Worm (Caenorhabditis elegans) whole organism, mixed stage, embryonic: ENCODE measurements around the gene F41H10.3.
A peak's percentile ranks its signal among the peaks of the same experiment; 100 is the strongest.
"Not testable (repeated sequence)": the region's sequence is repeated elsewhere in the genome, so short reads cannot be mapped to it uniquely, and the experiment has no call there.

Experiments used
- M03D4.4 ChIP-seq: sonication (generic microtip); optimal IDR thresholded peaks from 2 replicates; lab custom pipeline; 2017; ENCODE audit warnings: mild to moderate bottlenecking, missing genetic modification characterization, missing compliant biosample characterization
- bed-3 ChIP-seq: fragments of 200-800 bp; sonication (Bioruptor generic); optimal IDR thresholded peaks from 3 replicates; lab custom pipeline; 2018; ENCODE audit warnings: mild to moderate bottlenecking, missing genetic modification characterization, moderate library complexity, missing compliant biosample characterization
- blmp-1 ChIP-seq: fragments of 150-350 bp; optimal IDR thresholded peaks from 2 replicates; lab custom pipeline; 2014; ENCODE audit warnings: missing biosample characterization, missing genetic modification characterization
- ceh-43 ChIP-seq: fragments of 200-800 bp; sonication (Bioruptor generic); optimal IDR thresholded peaks from 2 replicates; lab custom pipeline; 2018; ENCODE audit warnings: mild to moderate bottlenecking, missing genetic modification characterization, moderate library complexity, missing compliant biosample characterization
- ces-1 ChIP-seq: fragments of 150-350 bp; optimal IDR thresholded peaks from 2 replicates; lab custom pipeline; 2014; ENCODE audit warnings: missing biosample characterization, missing genetic modification reagents, missing genetic modification characterization
- cnd-1 ChIP-seq: fragments of 200-800 bp; sonication (Bioruptor generic); optimal IDR thresholded peaks from 2 replicates; lab custom pipeline; 2018; ENCODE audit warnings: mild to moderate bottlenecking, missing genetic modification characterization, missing compliant biosample characterization
- drap-1 ChIP-seq: fragments of 200-800 bp; sonication (Bioruptor generic); optimal IDR thresholded peaks from 3 replicates; lab custom pipeline; 2018; ENCODE audit warnings: mild to moderate bottlenecking, missing genetic modification characterization, missing compliant biosample characterization
- elt-1 ChIP-seq: sonication (generic microtip); optimal IDR thresholded peaks from 2 replicates; lab custom pipeline; 2017; ENCODE audit warnings: missing genetic modification characterization, mild to moderate bottlenecking, missing compliant biosample characterization, antibody characterized with exemption, moderate library complexity, borderline replicate concordance; ENCODE audit not compliant: insufficient read depth
- elt-3 ChIP-seq: fragments of 150-350 bp; optimal IDR thresholded peaks from 2 replicates; lab custom pipeline; 2014; ENCODE audit warnings: missing biosample characterization, missing genetic modification characterization
- ham-2 ChIP-seq: fragments of 200-800 bp; sonication (Bioruptor generic); optimal IDR thresholded peaks from 2 replicates; lab custom pipeline; 2018; ENCODE audit warnings: mild to moderate bottlenecking, missing genetic modification characterization, missing compliant biosample characterization
- hlh-1 ChIP-seq: fragments of 150-350 bp; optimal IDR thresholded peaks from 2 replicates; lab custom pipeline; 2014; ENCODE audit warnings: missing biosample characterization, missing genetic modification reagents, missing genetic modification characterization
- lsy-2 ChIP-seq: fragments of 150-350 bp; optimal IDR thresholded peaks from 2 replicates; lab custom pipeline; 2014; ENCODE audit warnings: missing biosample characterization, missing genetic modification characterization
- mab-5 ChIP-seq: fragments of 150-350 bp; optimal IDR thresholded peaks from 2 replicates; lab custom pipeline; 2014; ENCODE audit warnings: missing biosample characterization, missing genetic modification characterization
- mep-1 ChIP-seq: fragments of 150-350 bp; optimal IDR thresholded peaks from 2 replicates; lab custom pipeline; 2017; ENCODE audit warnings: missing biosample characterization, missing genetic modification reagents, missing genetic modification characterization, inconsistent platforms
- mls-2 ChIP-seq: sonication (generic microtip); optimal IDR thresholded peaks from 2 replicates; lab custom pipeline; 2016; ENCODE audit warnings: mild to moderate bottlenecking, missing genetic modification characterization, moderate library complexity, missing compliant biosample characterization
- nhr-12 ChIP-seq: fragments of 150-350 bp; optimal IDR thresholded peaks from 2 replicates; lab custom pipeline; 2014; ENCODE audit warnings: missing biosample characterization, missing genetic modification characterization
- nhr-237 ChIP-seq: fragments of 150-350 bp; optimal IDR thresholded peaks from 2 replicates; lab custom pipeline; 2014; ENCODE audit warnings: missing biosample characterization, missing genetic modification characterization
- nhr-28 ChIP-seq: fragments of 150-350 bp; optimal IDR thresholded peaks from 2 replicates; lab custom pipeline; 2014; ENCODE audit warnings: missing biosample characterization, missing genetic modification characterization
- nhr-76 ChIP-seq: sonication (generic microtip); optimal IDR thresholded peaks from 2 replicates; lab custom pipeline; 2017; ENCODE audit warnings: missing biosample characterization, missing genetic modification characterization
- pha-4 ChIP-seq: fragments of 150-350 bp; optimal IDR thresholded peaks from 2 replicates; lab custom pipeline; 2018; ENCODE audit warnings: missing biosample characterization, missing genetic modification reagents, missing genetic modification characterization
- sem-2 ChIP-seq: fragments of 200-800 bp; sonication (Bioruptor generic); optimal IDR thresholded peaks from 2 replicates; lab custom pipeline; 2018; ENCODE audit warnings: mild to moderate bottlenecking, missing genetic modification characterization, missing compliant biosample characterization
- snpc-4 ChIP-seq: fragments of 150-350 bp; optimal IDR thresholded peaks from 2 replicates; lab custom pipeline; 2014; ENCODE audit warnings: missing biosample characterization, missing genetic modification characterization
- sptf-1 ChIP-seq: sonication (generic microtip); optimal IDR thresholded peaks from 2 replicates; lab custom pipeline; 2017; ENCODE audit warnings: mild to moderate bottlenecking, missing genetic modification characterization, moderate library complexity, missing compliant biosample characterization
- tbx-8 ChIP-seq: fragments of 200-800 bp; sonication (Bioruptor generic); optimal IDR thresholded peaks from 2 replicates; lab custom pipeline; 2018; ENCODE audit warnings: mild to moderate bottlenecking, missing genetic modification characterization, moderate library complexity, missing compliant biosample characterization
- unc-120 ChIP-seq: sonication (generic microtip); optimal IDR thresholded peaks from 2 replicates; lab custom pipeline; 2017; ENCODE audit warnings: missing genetic modification characterization, missing compliant biosample characterization; ENCODE audit not compliant: poor library complexity, severe bottlenecking
- unc-39 ChIP-seq: fragments of 150-350 bp; optimal IDR thresholded peaks from 2 replicates; lab custom pipeline; 2014; ENCODE audit warnings: missing biosample characterization, missing genetic modification characterization
- unc-62 ChIP-seq: fragments of 150-350 bp; optimal IDR thresholded peaks from 2 replicates; lab custom pipeline; 2014; ENCODE audit warnings: missing biosample characterization, missing genetic modification reagents, missing genetic modification characterization
- ztf-11 ChIP-seq: fragments of 150-350 bp; optimal IDR thresholded peaks from 2 replicates; lab custom pipeline; 2014; ENCODE audit warnings: missing biosample characterization, missing genetic modification characterization

Gene F41H10.3

ce11 chrIV:5339255-5339654 lies 30.3 kb upstream of the F41H10.3 start, which contains the start of gene Y4C6B.2:
Gene Y4C6B.2 (plus strand): TSS chrIV:5339574.
- no peak for TF ChIP-seq sem-2 (GFP tag; lab: Kevin White, UChicago)
- no peak for TF ChIP-seq hlh-1 (tag; lab: Kevin White, UChicago)
- no peak for TF ChIP-seq drap-1
- TF ChIP-seq mab-5 (tag; lab: Kevin White, UChicago) = no peak
- no peak for TF ChIP-seq cnd-1 (tag; lab: Kevin White, UChicago)
- no peak for TF ChIP-seq blmp-1 (tag; lab: Kevin White, UChicago)
- TF ChIP-seq ham-2 = no peak
- TF ChIP-seq pha-4 (tag; lab: Kevin White, UChicago) = no peak
- TF ChIP-seq nhr-12 = no peak
- no peak for TF ChIP-seq nhr-237 (tag; lab: Kevin White, UChicago)
- no peak for TF ChIP-seq unc-62
- TF ChIP-seq ces-1 (GFP tag; lab: Kevin White, UChicago) = no peak
- TF ChIP-seq ztf-11 (tag; lab: Kevin White, UChicago) = no peak
- TF ChIP-seq, all 35 proteins: peak for 0

DNA sequence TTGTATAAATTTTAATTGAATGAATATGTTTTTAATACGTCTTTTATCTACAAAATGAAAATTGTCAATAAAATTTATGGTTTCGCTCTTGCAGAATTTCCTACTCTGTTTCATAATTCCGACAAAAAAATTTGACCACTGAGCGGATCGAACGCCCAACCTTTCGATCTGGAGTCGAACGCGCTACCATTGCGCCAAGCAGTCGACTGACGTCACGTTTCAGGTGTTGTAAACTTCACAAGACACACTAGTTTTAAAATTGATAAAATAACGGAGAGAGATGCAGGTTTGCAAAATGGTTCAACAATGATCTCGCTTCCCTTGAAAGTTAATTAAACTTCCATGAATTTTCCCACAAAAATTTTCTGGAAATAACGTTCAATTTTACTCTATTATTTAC lies 25.4 kb upstream of the F41H10.3 start:
- TF ChIP-seq blmp-1 (tag; lab: Kevin White, UChicago) (no peak), mab-5 (tag; lab: Kevin White, UChicago) (no peak), elt-3 (tag; lab: Kevin White, UChicago) (no peak), unc-62 (no peak), nhr-237 (tag; lab: Kevin White, UChicago) (no peak), sem-2 (GFP tag; lab: Kevin White, UChicago) (no peak), cnd-1 (tag; lab: Kevin White, UChicago) (no peak), tbx-8 (GFP tag; lab: Kevin White, UChicago) (no peak), hlh-1 (tag; lab: Kevin White, UChicago) (no peak), lsy-2 (no peak)

ce11 chrIV:5350480-5351193 lies 19.0 kb upstream of the F41H10.3 start, which contains the start of gene gba-4:
Gene gba-4 (minus strand): TSS chrIV:5350897.
- not testable (repeated sequence) for TF ChIP-seq snpc-4 (tag; lab: Kevin White, UChicago); ham-2; mls-2 (tag; lab: Kevin White, UChicago)

ce11 chrIV:5353364-5353763 lies 16.2 kb upstream of the F41H10.3 start, which contains the start of gene Y4C6B.7:
Gene Y4C6B.7 (minus strand): TSS chrIV:5353464.
- TF ChIP-seq nhr-28 (tag; lab: Kevin White, UChicago) (no peak), M03D4.4 (tag; lab: Kevin White, UChicago) (no peak), bed-3 (GFP tag; lab: Kevin White, UChicago) (no peak), mep-1 (no peak), pha-4 (tag; lab: Kevin White, UChicago) (no peak), elt-3 (tag; lab: Kevin White, UChicago) (no peak), nhr-12 (no peak), sptf-1 (tag; lab: Kevin White, UChicago) (no peak), unc-120 (no peak), mls-2 (tag; lab: Kevin White, UChicago) (no peak), cnd-1 (tag; lab: Kevin White, UChicago) (no peak), unc-39 (tag; lab: Kevin White, UChicago) (no peak), nhr-76 (no peak), blmp-1 (tag; lab: Kevin White, UChicago) (no peak), ceh-43 (GFP tag; lab: Kevin White, UChicago) (no peak), unc-62 (no peak), ztf-11 (tag; lab: Kevin White, UChicago) (no peak)

DNA sequence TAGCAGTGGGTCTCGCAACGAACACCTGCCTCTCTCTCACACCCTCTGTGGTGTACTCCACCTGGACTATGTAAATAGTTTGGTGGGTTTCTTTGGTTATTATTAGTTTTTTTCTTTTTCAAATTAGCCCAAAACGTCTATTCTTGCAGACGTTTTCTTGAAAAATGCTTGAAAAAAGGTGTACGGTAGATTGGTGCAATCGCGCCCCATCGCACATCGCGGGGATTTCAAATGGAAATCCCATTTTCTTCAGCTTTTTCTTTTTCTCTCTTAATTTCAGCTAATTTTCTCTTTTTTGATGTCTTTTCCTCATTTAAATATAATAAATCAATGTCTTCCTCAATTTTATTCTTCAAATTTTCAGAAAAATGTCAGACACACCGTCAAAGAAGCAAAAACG lies 15.5 kb upstream of the F41H10.3 start, which contains the start of gene Y4C6B.1:
Gene Y4C6B.1 (plus strand): TSS at position 365 of the 400 bp plus-strand sequence.
- TF ChIP-seq elt-1 (tag; lab: Kevin White, UChicago) (no peak), unc-120 (no peak), mep-1 (peak; percentile 18), hlh-1 (tag; lab: Kevin White, UChicago) (no peak), lsy-2 (peak; percentile 88), M03D4.4 (tag; lab: Kevin White, UChicago) (no peak)
